Fruit fly (Drosophila melanogaster) whole organism, embryonic: ENCODE measurements around the gene AhcyL1.

Source experiments
- Atf3 ChIP-seq: fragments of 200-800 bp; sonication (Bioruptor generic); optimal IDR thresholded peaks from 3 replicates; lab custom pipeline; 2016; ENCODE audit warnings: missing biosample characterization, missing genetic modification characterization
- Awh ChIP-seq: fragments of 200-800 bp; sonication (Bioruptor generic); IDR thresholded peaks from 2 replicates; pipeline ENCODE4, ENCODE4 v1.3.6; 2022; ENCODE audit warnings: missing biosample characterization, missing genetic modification characterization
- CG10209 ChIP-seq: fragments of 200-800 bp; sonication (Bioruptor generic); optimal IDR thresholded peaks from 3 replicates; lab custom pipeline; 2017; ENCODE audit warnings: missing biosample characterization, mild to moderate bottlenecking, missing genetic modification characterization, missing genetic modification reagents
- CG1024 ChIP-seq: fragments of 200-800 bp; sonication (Bioruptor generic); IDR thresholded peaks from 2 replicates; pipeline ENCODE4 v1.3.6; 2022; ENCODE audit warnings: missing biosample characterization, missing genetic modification characterization
- CG10267 ChIP-seq: fragments of 200-800 bp; sonication (Bioruptor generic); optimal IDR thresholded peaks from 2 replicates; lab custom pipeline; 2018; ENCODE audit warnings: missing biosample characterization, mild to moderate bottlenecking, missing genetic modification characterization, moderate library complexity
- CG10979 ChIP-seq: fragments of 200-800 bp; sonication (Bioruptor generic); optimal IDR thresholded peaks from 2 replicates; lab custom pipeline; 2018; ENCODE audit warnings: missing biosample characterization, mild to moderate bottlenecking, missing genetic modification characterization, moderate library complexity
- CG11696 ChIP-seq: fragments of 200-800 bp; sonication (Bioruptor generic); IDR thresholded peaks from 2 replicates; pipeline ENCODE4 v1.3.6; 2022; ENCODE audit warnings: missing biosample characterization, missing genetic modification characterization
- CG12155 ChIP-seq: fragments of 200-800 bp; sonication (Bioruptor generic); optimal IDR thresholded peaks from 3 replicates; lab custom pipeline; 2016; ENCODE audit warnings: missing biosample characterization, missing genetic modification characterization
- CG1233 ChIP-seq: fragments of 200-800 bp; sonication (Bioruptor generic); optimal IDR thresholded peaks from 4 replicates; lab custom pipeline; 2018; ENCODE audit warnings: missing biosample characterization, mild to moderate bottlenecking, missing genetic modification characterization
- CG13894 ChIP-seq: fragments of 200-800 bp; sonication (Bioruptor generic); optimal IDR thresholded peaks from 3 replicates; lab custom pipeline; 2018; ENCODE audit warnings: missing biosample characterization, mild to moderate bottlenecking, missing genetic modification characterization, moderate library complexity
- CG15073 ChIP-seq: fragments of 200-800 bp; sonication (Bioruptor generic); optimal IDR thresholded peaks from 2 replicates; lab custom pipeline; 2016; ENCODE audit warnings: missing biosample characterization, missing genetic modification characterization
- CG1602 ChIP-seq: fragments of 200-800 bp; sonication (Bioruptor generic); optimal IDR thresholded peaks from 3 replicates; lab custom pipeline; 2016; ENCODE audit warnings: missing biosample characterization, missing genetic modification characterization
- CG2202 ChIP-seq: fragments of 200-800 bp; sonication (Bioruptor generic); optimal IDR thresholded peaks from 2 replicates; lab custom pipeline; 2018; ENCODE audit warnings: missing biosample characterization, mild to moderate bottlenecking, missing genetic modification characterization
- CG3847 ChIP-seq: fragments of 200-800 bp; sonication (Bioruptor generic); IDR thresholded peaks from 2 replicates; pipeline ENCODE4 v1.3.6; 2022; ENCODE audit warnings: missing biosample characterization, missing genetic modification characterization
- CG7839 ChIP-seq: fragments of 200-800 bp; sonication (Bioruptor generic); optimal IDR thresholded peaks from 3 replicates; lab custom pipeline; 2018; ENCODE audit warnings: missing biosample characterization, mild to moderate bottlenecking, missing genetic modification characterization, moderate library complexity
- CG8089 ChIP-seq: fragments of 200-800 bp; sonication (Bioruptor generic); optimal IDR thresholded peaks from 3 replicates; lab custom pipeline; 2016; ENCODE audit warnings: missing biosample characterization, missing genetic modification characterization
- CG8944 ChIP-seq: fragments of 200-800 bp; sonication (Bioruptor generic); optimal IDR thresholded peaks from 3 replicates; lab custom pipeline; 2016; ENCODE audit warnings: missing biosample characterization, missing genetic modification characterization
- CG9797 ChIP-seq: fragments of 200-800 bp; sonication (Bioruptor generic); optimal IDR thresholded peaks from 3 replicates; lab custom pipeline; 2018; ENCODE audit warnings: missing biosample characterization, mild to moderate bottlenecking, missing genetic modification characterization
- Dad ChIP-seq: fragments of 200-800 bp; sonication (Bioruptor generic); optimal IDR thresholded peaks from 3 replicates; lab custom pipeline; 2016; ENCODE audit warnings: missing biosample characterization, missing genetic modification characterization
- Dfd ChIP-seq, 2 experiments: fragments of >200 bp; optimal IDR thresholded peaks; 2 replicates each; lab custom pipeline; 2017; ENCODE audit warnings: missing biosample characterization in 2 of 2, missing genetic modification characterization in 2 of 2
- HmgD ChIP-seq: fragments of 200-800 bp; sonication (Bioruptor generic); optimal IDR thresholded peaks from 3 replicates; lab custom pipeline; 2016; ENCODE audit warnings: missing biosample characterization, missing genetic modification characterization
- Hmx ChIP-seq: fragments of 200-800 bp; sonication (Bioruptor generic); optimal IDR thresholded peaks from 2 replicates; lab custom pipeline; 2016; ENCODE audit warnings: missing biosample characterization, missing genetic modification characterization
- Hr39 ChIP-seq: fragments of >200 bp; optimal IDR thresholded peaks from 2 replicates; lab custom pipeline; 2017
- Lpt ChIP-seq: fragments of >200 bp; optimal IDR thresholded peaks from 2 replicates; lab custom pipeline; 2018; ENCODE audit warnings: missing biosample characterization, missing genetic modification characterization
- Mad ChIP-seq: fragments of 200-800 bp; sonication (Bioruptor generic); optimal IDR thresholded peaks from 2 replicates; lab custom pipeline; 2016; ENCODE audit warnings: missing biosample characterization, missing genetic modification characterization
- Mes4 ChIP-seq: fragments of 200-800 bp; sonication (Bioruptor generic); optimal IDR thresholded peaks from 2 replicates; lab custom pipeline; 2016; ENCODE audit warnings: missing biosample characterization, missing genetic modification characterization
- Oli ChIP-seq: fragments of 200-800 bp; sonication (Bioruptor generic); optimal IDR thresholded peaks from 2 replicates; lab custom pipeline; 2018; ENCODE audit warnings: missing biosample characterization, mild to moderate bottlenecking, missing genetic modification characterization, moderate library complexity
- PHDP ChIP-seq: fragments of 200-800 bp; sonication (Bioruptor generic); optimal IDR thresholded peaks from 3 replicates; lab custom pipeline; 2018; ENCODE audit warnings: missing biosample characterization, mild to moderate bottlenecking, missing genetic modification characterization, moderate library complexity
- Usf ChIP-seq: fragments of 200-800 bp; sonication (Bioruptor generic); optimal IDR thresholded peaks from 2 replicates; lab custom pipeline; 2017; ENCODE audit warnings: missing genotype, missing biosample characterization, missing genetic modification characterization
- Vsx1 ChIP-seq: fragments of 200-800 bp; sonication (Bioruptor generic); optimal IDR thresholded peaks from 2 replicates; lab custom pipeline; 2017; ENCODE audit warnings: missing biosample characterization, mild to moderate bottlenecking, missing genetic modification characterization, missing genetic modification reagents
- YL-1 ChIP-seq: fragments of 200-800 bp; sonication (Bioruptor generic); optimal IDR thresholded peaks from 3 replicates; lab custom pipeline; 2017; ENCODE audit warnings: missing biosample characterization, mild to moderate bottlenecking, missing genetic modification characterization
- al ChIP-seq: fragments of 200-800 bp; sonication (Bioruptor generic); IDR thresholded peaks from 2 replicates; pipeline ENCODE4 v1.3.6; 2022; ENCODE audit warnings: missing biosample characterization, missing genetic modification characterization
- ato ChIP-seq: fragments of 200-800 bp; sonication (Bioruptor generic); IDR thresholded peaks from 2 replicates; pipeline ENCODE4 v1.3.6; 2022; ENCODE audit warnings: missing biosample characterization, missing genetic modification characterization; ENCODE audit not compliant: partially characterized antibody
- bbx ChIP-seq: fragments of 200-800 bp; sonication (Bioruptor generic); IDR thresholded peaks from 2 replicates; pipeline ENCODE4 v1.3.6; 2022; ENCODE audit warnings: missing biosample characterization, missing genetic modification characterization; ENCODE audit not compliant: partially characterized antibody
- dati ChIP-seq: fragments of 200-800 bp; sonication (Bioruptor generic); IDR thresholded peaks from 2 replicates; pipeline ENCODE4 v1.3.6; 2022; ENCODE audit warnings: missing biosample characterization, missing genetic modification characterization
- dimm ChIP-seq: fragments of 200-800 bp; sonication (Bioruptor generic); IDR thresholded peaks from 2 replicates; pipeline ENCODE4 v1.3.6; 2022; ENCODE audit warnings: missing biosample characterization, missing genetic modification characterization
- disco-r ChIP-seq: fragments of 200-800 bp; sonication (Bioruptor generic); optimal IDR thresholded peaks from 2 replicates; lab custom pipeline; 2016; ENCODE audit warnings: missing biosample characterization, missing genetic modification characterization
- emc ChIP-seq: fragments of 200-800 bp; sonication (Bioruptor generic); optimal IDR thresholded peaks from 2 replicates; lab custom pipeline; 2016; ENCODE audit warnings: missing biosample characterization, missing genetic modification characterization
- ftz-f1 ChIP-seq: fragments of 200-800 bp; sonication (Bioruptor generic); optimal IDR thresholded peaks from 2 replicates; lab custom pipeline; 2016; ENCODE audit warnings: missing biosample characterization, missing genetic modification characterization
- hth ChIP-seq: fragments of >200 bp; optimal IDR thresholded peaks from 2 replicates; lab custom pipeline; 2017; ENCODE audit warnings: inconsistent platforms
- ken ChIP-seq: fragments of 200-800 bp; sonication (Bioruptor generic); IDR thresholded peaks from 3 replicates; pipeline ENCODE4 v1.3.6; 2022; ENCODE audit warnings: missing biosample characterization, missing genetic modification characterization
- lola ChIP-seq, 3 experiments: fragments of >200 bp in 2 of 3; fragments of 200-800 bp in 1 of 3; sonication (Bioruptor generic) in 1 of 3; optimal IDR thresholded peaks; 2 replicates each; lab custom pipeline; 2017 to 2019; ENCODE audit warnings: missing biosample characterization in 3 of 3, missing genetic modification characterization in 3 of 3, mild to moderate bottlenecking in 1 of 3, moderate library complexity in 1 of 3
- mirr ChIP-seq: fragments of 200-800 bp; sonication (Bioruptor generic); optimal IDR thresholded peaks from 3 replicates; lab custom pipeline; 2018; ENCODE audit warnings: missing biosample characterization, mild to moderate bottlenecking, missing genetic modification characterization
- nerfin-1 ChIP-seq: fragments of 200-800 bp; sonication (Bioruptor generic); optimal IDR thresholded peaks from 3 replicates; lab custom pipeline; 2019; ENCODE audit warnings: missing biosample characterization, mild to moderate bottlenecking, missing genetic modification characterization, moderate library complexity
- run ChIP-seq: fragments of 200-800 bp; sonication (Bioruptor generic); optimal IDR thresholded peaks from 3 replicates; lab custom pipeline; 2018; ENCODE audit warnings: missing biosample characterization, mild to moderate bottlenecking, missing genetic modification characterization
- sima ChIP-seq: fragments of 200-800 bp; sonication (Bioruptor generic); optimal IDR thresholded peaks from 2 replicates; lab custom pipeline; 2016; ENCODE audit warnings: missing biosample characterization, missing genetic modification characterization
- slp2 ChIP-seq: fragments of 200-800 bp; sonication (Bioruptor generic); optimal IDR thresholded peaks from 2 replicates; lab custom pipeline; 2016; ENCODE audit warnings: missing biosample characterization, missing genetic modification characterization
- twi ChIP-seq: fragments of 200-800 bp; optimal IDR thresholded peaks from 2 replicates; lab custom pipeline; 2019; ENCODE audit warnings: missing biosample characterization, mild to moderate bottlenecking, missing genetic modification characterization, moderate library complexity
- tx ChIP-seq: fragments of 200-800 bp; sonication (Bioruptor generic); optimal IDR thresholded peaks from 2 replicates; lab custom pipeline; 2016; ENCODE audit warnings: missing biosample characterization, missing genetic modification characterization
- vvl ChIP-seq: fragments of 200-800 bp; sonication (Bioruptor generic); IDR thresholded peaks from 2 replicates; pipeline ENCODE4 v1.3.6; 2022; ENCODE audit warnings: missing biosample characterization, missing genetic modification characterization
- wek ChIP-seq: fragments of 200-800 bp; sonication (Bioruptor generic); optimal IDR thresholded peaks from 3 replicates; lab custom pipeline; 2018; ENCODE audit warnings: missing biosample characterization, mild to moderate bottlenecking, missing genetic modification characterization, moderate library complexity
- zen2 ChIP-seq: fragments of 200-800 bp; sonication (Bioruptor generic); IDR thresholded peaks from 3 replicates; pipeline ENCODE4 v1.3.6; 2022; ENCODE audit warnings: missing biosample characterization, missing genetic modification characterization; ENCODE audit not compliant: partially characterized antibody

AhcyL1 gene

dm6 chr3L:2805956-2806527 is 33.9 kb upstream of the AhcyL1 start (continued):
- TF ChIP-seq CG7839 (tag; lab: Kevin White, UChicago) (peak; percentile 85), Atf3 (GFP tag; lab: Kevin White, UChicago) (no peak), lola (GFP tag; optimal IDR thresholded peaks at IDR 0.05; lab: Kevin White, UChicago) (no peak), ato (GFP tag; lab: Robert Waterston, UW) (no peak), CG10979 (tag; lab: Kevin White, UChicago) (peak; percentile 77), PHDP (tag; lab: Kevin White, UChicago) (peak; percentile 28), Lpt (no peak), CG8944 (GFP tag; lab: Kevin White, UChicago) (no peak), Mad (no peak), Dfd (GFP tag; optimal IDR thresholded peaks at IDR 0.05; lab: Kevin White, UChicago) (no peak), CG12155 (GFP tag; lab: Kevin White, UChicago) (peak; percentile 1), Awh (peak; percentile 84), emc (GFP tag; lab: Kevin White, UChicago) (no peak), CG15073 (GFP tag; lab: Kevin White, UChicago) (no peak), ken (GFP tag; lab: Robert Waterston, UW) (peak; percentile 70), CG3847 (GFP tag; lab: Robert Waterston, UW) (peak; percentile 55), CG10209 (peak; percentile 49), slp2 (GFP tag; lab: Kevin White, UChicago) (peak; percentile 36), Dad (GFP tag; lab: Kevin White, UChicago) (peak; percentile 57), CG9797 (GFP tag; lab: Kevin White, UChicago) (no peak), Oli (tag; lab: Kevin White, UChicago) (peak; percentile 44), Usf (GFP tag; lab: Kevin White, UChicago) (peak; percentile 1), CG10267 (tag; lab: Kevin White, UChicago) (peak; percentile 51), Vsx1 (peak; percentile 41), CG2202 (tag; lab: Kevin White, UChicago) (no peak), Hr39 (no peak), nerfin-1 (tag; lab: Kevin White, UChicago) (peak; percentile 52), dati (GFP tag; lab: Robert Waterston, UW) (no peak), zen2 (GFP tag; lab: Robert Waterston, UW) (no peak), CG1024 (peak; percentile 78), tx (GFP tag; lab: Kevin White, UChicago) (no peak), CG1602 (no peak), vvl (GFP tag; lab: Robert Waterston, UW) (peak; percentile 94), al (peak; percentile 89), sima (GFP tag; lab: Kevin White, UChicago) (no peak), wek (GFP tag; lab: Kevin White, UChicago) (no peak), CG11696 (GFP tag; lab: Robert Waterston, UW) (peak; percentile 78), CG1233 (GFP tag; lab: Kevin White, UChicago) (peak; percentile 57), twi (tag; lab: Kevin White, UChicago) (no peak), mirr (GFP tag; lab: Kevin White, UChicago) (no peak), HmgD (GFP tag; lab: Kevin White, UChicago) (no peak), Hmx (no peak), ftz-f1 (GFP tag; lab: Kevin White, UChicago) (no peak), CG13894 (no peak), hth (lab: Kevin White, UChicago) (no peak), bbx (GFP tag; lab: Robert Waterston, UW) (no peak), CG8089 (GFP tag; lab: Kevin White, UChicago) (no peak), YL-1 (GFP tag; lab: Kevin White, UChicago) (no peak), disco-r (GFP tag; lab: Kevin White, UChicago) (no peak), run (tag; lab: Kevin White, UChicago) (no peak), Mes4 (GFP tag; lab: Kevin White, UChicago) (no peak), dimm (GFP tag; lab: Robert Waterston, UW) (no peak)
